Worm (Caenorhabditis elegans): ENCODE data around the gene T16G12.10.

Gene T16G12.10

ce11 chrIII:10056033-10056432, at the start of gene T16G12.10:
Gene T16G12.10, minus strand, starts transcription at chrIII:10056133.
- no peak for TF ChIP-seq jun-1 (tag; optimal IDR thresholded peaks at IDR 0.05)
- TF ChIP-seq spr-3 (GFP tag; optimal IDR thresholded peaks at IDR 0.05): no peak
- no peak for TF ChIP-seq F44E2.7 (GFP tag; IDR thresholded peaks at IDR 0.05)
- TF ChIP-seq madf-5 (GFP tag; IDR thresholded peaks at IDR 0.05): no peak
- TF ChIP-seq dmd-8 (GFP tag; IDR thresholded peaks at IDR 0.05): no peak
- no peak for TF ChIP-seq sdz-12 (GFP tag; optimal IDR thresholded peaks at IDR 0.05)
- no peak for TF ChIP-seq daf-16 (GFP tag; optimal IDR thresholded peaks at IDR 0.05)
- no peak for TF ChIP-seq daf-16 (tag; optimal IDR thresholded peaks at IDR 0.05)
- TF ChIP-seq lin-13 (GFP tag; optimal IDR thresholded peaks at IDR 0.05): no peak
- no peak for TF ChIP-seq lim-7 (GFP tag; IDR thresholded peaks at IDR 0.05)
- no peak for TF ChIP-seq dpl-1 (GFP tag; optimal IDR thresholded peaks at IDR 0.05)
- TF ChIP-seq mes-2 (tag; optimal IDR thresholded peaks at IDR 0.05; ENCODE audit: poor library complexity, severe bottlenecking): no peak
- no peak for TF ChIP-seq cey-2 (tag; optimal IDR thresholded peaks at IDR 0.05; ENCODE audit: borderline replicate concordance, insufficient read depth)
- no peak for TF ChIP-seq hmg-1.1 (GFP tag; IDR thresholded peaks at IDR 0.05)
- TF ChIP-seq ces-1 (GFP tag; optimal IDR thresholded peaks at IDR 0.05): no peak
- no peak for TF ChIP-seq hlh-30 (tag; optimal IDR thresholded peaks at IDR 0.05; ENCODE audit: insufficient read depth)
- no peak for TF ChIP-seq hif-1 (tag; optimal IDR thresholded peaks at IDR 0.05)
- no peak for TF ChIP-seq fos-1 (tag; optimal IDR thresholded peaks at IDR 0.05)
- no peak for TF ChIP-seq arid-1 (GFP tag; conservative IDR thresholded peaks at IDR 0.05)
- no peak for TF ChIP-seq lin-1 (GFP tag; IDR thresholded peaks at IDR 0.05)

- no peak for TF ChIP-seq rbr-2 (tag; optimal IDR thresholded peaks at IDR 0.05)
- no peak for TF ChIP-seq snpc-4 (tag; optimal IDR thresholded peaks at IDR 0.05)
- TF ChIP-seq duxl-1 (tag; optimal IDR thresholded peaks at IDR 0.05; ENCODE audit: poor library complexity): no peak
Observed at ce11 chrIII:10101352-10101751, 45.4 kb upstream of the T16G12.10 start, which contains the start of gene kel-10. Gene kel-10, minus strand, starts transcription at chrIII:10101452.

- peak; percentile 52 for TF ChIP-seq aha-1 (tag)
- no peak for TF ChIP-seq spr-1 (tag; optimal IDR thresholded peaks at IDR 0.05)
Observed at ce11 chrIII:10097981-10098380, 42.0 kb upstream of the T16G12.10 start, which contains the start of gene spop-1. Gene spop-1, minus strand, starts transcription at chrIII:10098081.

- TF ChIP-seq lsy-2 (tag; optimal IDR thresholded peaks at IDR 0.05): peak; percentile 70 to 93
- TF ChIP-seq madf-9 (GFP tag; conservative IDR thresholded peaks at IDR 0.05): no peak
- TF ChIP-seq nhr-11 (tag; optimal IDR thresholded peaks at IDR 0.05): peak; percentile 79
- TF ChIP-seq daf-16 (GFP tag; optimal IDR thresholded peaks at IDR 0.05): peak; percentile 56 to 69
- peak; percentile 72 for TF ChIP-seq daf-16 (tag; optimal IDR thresholded peaks at IDR 0.05)
- TF ChIP-seq nhr-10 (tag; optimal IDR thresholded peaks at IDR 0.05): peak; percentile 33
- peak; percentile 40 for TF ChIP-seq zag-1 (tag; optimal IDR thresholded peaks at IDR 0.05)
- TF ChIP-seq mep-1 (tag; optimal IDR thresholded peaks at IDR 0.05): peak; percentile 91
- TF ChIP-seq saeg-2 (GFP tag; IDR thresholded peaks at IDR 0.05): peak; percentile 50; the same call in 1 of the 2 replicates
- peak; percentile 76 for TF ChIP-seq fkh-10 (GFP tag; optimal IDR thresholded peaks at IDR 0.05)
- TF ChIP-seq nhr-41 (GFP tag; IDR thresholded peaks at IDR 0.05): no peak
- TF ChIP-seq cey-2 (tag; optimal IDR thresholded peaks at IDR 0.05; ENCODE audit: borderline replicate concordance, insufficient read depth): peak; percentile 34
- no peak for TF ChIP-seq ZK337.2 (GFP tag; IDR thresholded peaks at IDR 0.05)
- no peak for TF ChIP-seq F44E2.7 (GFP tag; IDR thresholded peaks at IDR 0.05)
- peak; percentile 34 for TF ChIP-seq nhr-77 (tag; optimal IDR thresholded peaks at IDR 0.05)
- TF ChIP-seq F37D6.2 (tag; optimal IDR thresholded peaks at IDR 0.05): peak; percentile 71
- peak; percentile 34 for TF ChIP-seq mes-2 (tag; optimal IDR thresholded peaks at IDR 0.05; ENCODE audit: poor library complexity, severe bottlenecking)
- no peak for TF ChIP-seq dmd-9 (GFP tag; IDR thresholded peaks at IDR 0.05)
- peak; percentile 94 for TF ChIP-seq nhr-48 (tag; optimal IDR thresholded peaks at IDR 0.05)
- peak; percentile 81 for TF ChIP-seq nhr-28 (tag; optimal IDR thresholded peaks at IDR 0.05)
- peak in 1 of 2 experiments; percentile 77 for TF ChIP-seq hif-1 (tag; optimal IDR thresholded peaks at IDR 0.05)
- TF ChIP-seq ctbp-1 (GFP tag; IDR thresholded peaks at IDR 0.05): peak; percentile 85
- TF ChIP-seq hlh-30 (tag; optimal IDR thresholded peaks at IDR 0.05; ENCODE audit: insufficient read depth): peak; percentile 95
- TF ChIP-seq ztf-11 (tag; optimal IDR thresholded peaks at IDR 0.05): no peak
- TF ChIP-seq nhr-25 (tag; optimal IDR thresholded peaks at IDR 0.05; ENCODE audit: borderline replicate concordance, insufficient read depth): peak; percentile 67
- peak; percentile 87 for TF ChIP-seq mxl-3 (GFP tag; optimal IDR thresholded peaks at IDR 0.05)
- peak; percentile 38 for TF ChIP-seq lin-13 (GFP tag; optimal IDR thresholded peaks at IDR 0.05)
- TF ChIP-seq Y5F2A.4 (GFP tag; optimal IDR thresholded peaks at IDR 0.05): no peak
Observed at ce11 chrIII:10096525-10096972, 40.6 kb upstream of the T16G12.10 start.
